Fruit fly (Drosophila melanogaster) whole organism, embryonic: Measurements from ENCODE around the gene OtopLc.

Experiments
- Adf1 ChIP-seq: fragments of 200-800 bp; sonication (Bioruptor generic); IDR thresholded peaks from 2 replicates; pipeline ENCODE4 v1.3.6; 2022; ENCODE audit warnings: missing biosample characterization, missing genetic modification characterization
- Antp ChIP-seq: fragments of 200-800 bp; sonication (Bioruptor generic); optimal IDR thresholded peaks from 3 replicates; lab custom pipeline; 2016; ENCODE audit warnings: missing biosample characterization, missing genetic modification characterization
- Atf-2 ChIP-seq: fragments of 200-800 bp; sonication (Bioruptor generic); optimal IDR thresholded peaks from 2 replicates; lab custom pipeline; 2016; ENCODE audit warnings: missing biosample characterization, missing genetic modification characterization
- Bdp1 ChIP-seq: fragments of 200-800 bp; sonication (Bioruptor generic); optimal IDR thresholded peaks from 3 replicates; lab custom pipeline; 2016; ENCODE audit warnings: missing biosample characterization, missing genetic modification characterization
- BtbVII ChIP-seq: fragments of 200-800 bp; sonication (Bioruptor generic); optimal IDR thresholded peaks from 3 replicates; lab custom pipeline; 2017; ENCODE audit warnings: missing biosample characterization, mild to moderate bottlenecking, missing genetic modification characterization
- CG10267 ChIP-seq: fragments of 200-800 bp; sonication (Bioruptor generic); optimal IDR thresholded peaks from 2 replicates; lab custom pipeline; 2018; ENCODE audit warnings: missing biosample characterization, mild to moderate bottlenecking, missing genetic modification characterization, moderate library complexity
- CG12236 ChIP-seq: fragments of 200-800 bp; sonication (Bioruptor generic); optimal IDR thresholded peaks from 2 replicates; lab custom pipeline; 2016; ENCODE audit warnings: missing biosample characterization, missing genetic modification characterization
- CG13287 ChIP-seq: fragments of 200-800 bp; sonication (Bioruptor generic); IDR thresholded peaks from 2 replicates; pipeline ENCODE4 v1.3.6; 2022; ENCODE audit warnings: missing biosample characterization, missing genetic modification characterization; ENCODE audit not compliant: partially characterized antibody
- CG13296 ChIP-seq: fragments of 200-800 bp; sonication (Bioruptor generic); optimal IDR thresholded peaks from 3 replicates; lab custom pipeline; 2018; ENCODE audit warnings: missing biosample characterization, mild to moderate bottlenecking, missing genetic modification characterization
- CG15269 ChIP-seq: fragments of 200-800 bp; sonication (Bioruptor generic); optimal IDR thresholded peaks from 2 replicates; lab custom pipeline; 2018; ENCODE audit warnings: missing biosample characterization, mild to moderate bottlenecking, missing genetic modification characterization, moderate library complexity
- CG15479 ChIP-seq: fragments of 200-800 bp; sonication (Bioruptor generic); optimal IDR thresholded peaks from 3 replicates; lab custom pipeline; 2019; ENCODE audit warnings: missing biosample characterization, mild to moderate bottlenecking, missing genetic modification characterization, moderate library complexity
- CG17912 ChIP-seq: fragments of 200-800 bp; sonication (Bioruptor generic); optimal IDR thresholded peaks from 2 replicates; lab custom pipeline; 2018; ENCODE audit warnings: missing biosample characterization, mild to moderate bottlenecking, missing genetic modification characterization
- CG18619 ChIP-seq: fragments of 200-800 bp; sonication (Bioruptor generic); optimal IDR thresholded peaks from 3 replicates; lab custom pipeline; 2017; ENCODE audit warnings: missing biosample characterization, mild to moderate bottlenecking, missing genetic modification characterization
- CG2120 ChIP-seq: fragments of 200-800 bp; sonication (Bioruptor generic); optimal IDR thresholded peaks from 3 replicates; lab custom pipeline; 2016; ENCODE audit warnings: missing biosample characterization, missing genetic modification characterization
- CG30020 ChIP-seq: fragments of 200-800 bp; optimal IDR thresholded peaks from 2 replicates; lab custom pipeline; 2019; ENCODE audit warnings: missing biosample characterization, mild to moderate bottlenecking, missing genetic modification characterization, moderate library complexity
- CG4328 ChIP-seq: fragments of 200-800 bp; sonication (Bioruptor generic); optimal IDR thresholded peaks from 3 replicates; lab custom pipeline; 2017; ENCODE audit warnings: missing biosample characterization, missing genetic modification reagents, missing genetic modification characterization
- CG4820 ChIP-seq: fragments of 200-800 bp; sonication (Bioruptor generic); optimal IDR thresholded peaks from 3 replicates; lab custom pipeline; 2016; ENCODE audit warnings: missing biosample characterization, missing genetic modification characterization
- CG6689 ChIP-seq: fragments of 200-800 bp; sonication (Bioruptor generic); IDR thresholded peaks from 2 replicates; pipeline ENCODE4 v1.3.6; 2022; ENCODE audit warnings: missing biosample characterization, missing genetic modification characterization
- CG8478 ChIP-seq: fragments of >200 bp; optimal IDR thresholded peaks from 2 replicates; lab custom pipeline; 2018
- CG9609 ChIP-seq: fragments of 200-800 bp; sonication (Bioruptor generic); optimal IDR thresholded peaks from 3 replicates; lab custom pipeline; 2016; ENCODE audit warnings: missing biosample characterization, missing genetic modification characterization
- CG9876 ChIP-seq: fragments of 200-800 bp; sonication (Bioruptor generic); optimal IDR thresholded peaks from 2 replicates; lab custom pipeline; 2016; ENCODE audit warnings: missing biosample characterization, missing genetic modification characterization
- CHES-1-like ChIP-seq: fragments of 200-800 bp; sonication (Bioruptor generic); optimal IDR thresholded peaks from 2 replicates; lab custom pipeline; 2016; ENCODE audit warnings: missing biosample characterization, missing genetic modification characterization
- Camta ChIP-seq: fragments of 200-800 bp; sonication (Bioruptor generic); optimal IDR thresholded peaks from 2 replicates; lab custom pipeline; 2016; ENCODE audit warnings: missing biosample characterization, missing genetic modification characterization
- D19B ChIP-seq: fragments of 200-800 bp; sonication (Bioruptor generic); optimal IDR thresholded peaks from 2 replicates; lab custom pipeline; 2017; ENCODE audit warnings: missing biosample characterization, mild to moderate bottlenecking, missing genetic modification characterization
- Ets65A ChIP-seq: fragments of 200-800 bp; sonication (Bioruptor generic); peaks from one replicate; lab custom pipeline; 2016; ENCODE audit warnings: missing biosample characterization, missing genetic modification characterization
- Hand ChIP-seq: fragments of 200-800 bp; sonication (Bioruptor generic); optimal IDR thresholded peaks from 2 replicates; lab custom pipeline; 2017; ENCODE audit warnings: mild to moderate bottlenecking, missing biosample characterization, missing genetic modification reagents, missing genetic modification characterization
- Hey ChIP-seq: fragments of 200-800 bp; sonication (Bioruptor generic); optimal IDR thresholded peaks from 3 replicates; lab custom pipeline; 2018; ENCODE audit warnings: missing biosample characterization, mild to moderate bottlenecking, missing genetic modification characterization
- Med ChIP-seq: fragments of 200-800 bp; sonication (Bioruptor generic); peaks from one replicate; lab custom pipeline; 2016; ENCODE audit warnings: missing biosample characterization, missing genetic modification characterization, mild to moderate bottlenecking, inconsistent platforms, moderate library complexity
- Nf-YC ChIP-seq: fragments of 200-800 bp; optimal IDR thresholded peaks from 3 replicates; lab custom pipeline; 2019; ENCODE audit warnings: missing biosample characterization, mild to moderate bottlenecking, missing genetic modification characterization, moderate library complexity
- Pdp1 ChIP-seq, 2 experiments: fragments of 200-800 bp; sonication (Bioruptor generic); optimal IDR thresholded peaks; 3 replicates each; lab custom pipeline; 2016; ENCODE audit warnings: missing biosample characterization in 2 of 2, missing genetic modification characterization in 2 of 2, mild to moderate bottlenecking in 1 of 2, moderate library complexity in 1 of 2
- YL-1 ChIP-seq: fragments of 200-800 bp; sonication (Bioruptor generic); optimal IDR thresholded peaks from 3 replicates; lab custom pipeline; 2017; ENCODE audit warnings: missing biosample characterization, mild to moderate bottlenecking, missing genetic modification characterization
- al ChIP-seq: fragments of 200-800 bp; sonication (Bioruptor generic); IDR thresholded peaks from 2 replicates; pipeline ENCODE4 v1.3.6; 2022; ENCODE audit warnings: missing biosample characterization, missing genetic modification characterization
- az2 ChIP-seq: fragments of 200-800 bp; sonication (Bioruptor generic); optimal IDR thresholded peaks from 3 replicates; lab custom pipeline; 2016; ENCODE audit warnings: missing biosample characterization, missing genetic modification characterization
- br ChIP-seq: fragments of >200 bp; optimal IDR thresholded peaks from 2 replicates; lab custom pipeline; 2017
- btn ChIP-seq: fragments of 200-800 bp; sonication (Bioruptor generic); optimal IDR thresholded peaks from 2 replicates; lab custom pipeline; 2016; ENCODE audit warnings: missing biosample characterization, missing genetic modification characterization
- chif ChIP-seq, 2 experiments: fragments of 200-800 bp; sonication (Bioruptor generic); optimal IDR thresholded peaks; 3 replicates each; lab custom pipeline; 2016; ENCODE audit warnings: missing biosample characterization in 2 of 2, missing genetic modification characterization in 2 of 2
- chn ChIP-seq: fragments of 200-800 bp; sonication (Bioruptor generic); optimal IDR thresholded peaks from 2 replicates; lab custom pipeline; 2016; ENCODE audit warnings: missing biosample characterization, missing genetic modification characterization
- dimm ChIP-seq: fragments of 200-800 bp; sonication (Bioruptor generic); IDR thresholded peaks from 2 replicates; pipeline ENCODE4 v1.3.6; 2022; ENCODE audit warnings: missing biosample characterization, missing genetic modification characterization
- dm ChIP-seq: fragments of 200-800 bp; sonication (Bioruptor generic); optimal IDR thresholded peaks from 3 replicates; lab custom pipeline; 2016; ENCODE audit warnings: missing biosample characterization, missing genetic modification characterization
- fru ChIP-seq: fragments of >200 bp; optimal IDR thresholded peaks from 2 replicates; lab custom pipeline; 2017
- ham ChIP-seq: fragments of 200-800 bp; sonication (Bioruptor generic); IDR thresholded peaks from 2 replicates; pipeline ENCODE4 v1.3.6; 2022; ENCODE audit warnings: missing biosample characterization, missing genetic modification characterization
- inv ChIP-seq: fragments of 200-800 bp; sonication (Bioruptor generic); IDR thresholded peaks from 2 replicates; pipeline ENCODE4 v1.3.6; 2022; ENCODE audit warnings: missing biosample characterization, missing genetic modification characterization; ENCODE audit not compliant: partially characterized antibody
- kay ChIP-seq: fragments of 200-800 bp; sonication (Bioruptor generic); optimal IDR thresholded peaks from 2 replicates; lab custom pipeline; 2016; ENCODE audit warnings: missing biosample characterization, missing genetic modification characterization
- mirr ChIP-seq: fragments of 200-800 bp; sonication (Bioruptor generic); optimal IDR thresholded peaks from 3 replicates; lab custom pipeline; 2018; ENCODE audit warnings: missing biosample characterization, mild to moderate bottlenecking, missing genetic modification characterization
- scrt ChIP-seq: fragments of 200-800 bp; sonication (Bioruptor generic); optimal IDR thresholded peaks from 2 replicates; lab custom pipeline; 2018; ENCODE audit warnings: missing biosample characterization, mild to moderate bottlenecking, missing genetic modification characterization, moderate library complexity
- sima ChIP-seq: fragments of 200-800 bp; sonication (Bioruptor generic); optimal IDR thresholded peaks from 2 replicates; lab custom pipeline; 2016; ENCODE audit warnings: missing biosample characterization, missing genetic modification characterization
- sisA ChIP-seq: fragments of 200-800 bp; sonication (Bioruptor generic); IDR thresholded peaks from 2 replicates; pipeline ENCODE4 v1.3.6; 2022; ENCODE audit warnings: missing biosample characterization, missing genetic modification characterization
- slp2 ChIP-seq: fragments of 200-800 bp; sonication (Bioruptor generic); optimal IDR thresholded peaks from 2 replicates; lab custom pipeline; 2016; ENCODE audit warnings: missing biosample characterization, missing genetic modification characterization
- sqz ChIP-seq: fragments of 200-800 bp; sonication (Bioruptor generic); optimal IDR thresholded peaks from 3 replicates; lab custom pipeline; 2018; ENCODE audit warnings: missing biosample characterization, mild to moderate bottlenecking, missing genetic modification characterization
- stwl ChIP-seq: fragments of 200-800 bp; sonication (Bioruptor generic); optimal IDR thresholded peaks from 3 replicates; lab custom pipeline; 2018; ENCODE audit warnings: missing biosample characterization, mild to moderate bottlenecking, missing genetic modification characterization, moderate library complexity
- tna ChIP-seq: fragments of 200-800 bp; sonication (Bioruptor generic); IDR thresholded peaks from 2 replicates; pipeline ENCODE4 v1.3.6; 2022; ENCODE audit warnings: missing biosample characterization, missing genetic modification characterization; ENCODE audit not compliant: partially characterized antibody
- toy ChIP-seq: fragments of 200-800 bp; sonication (Bioruptor generic); IDR thresholded peaks from 2 replicates; pipeline ENCODE4 v1.3.6; 2022; ENCODE audit warnings: missing biosample characterization, missing genetic modification characterization
- vfl ChIP-seq: fragments of 200-800 bp; sonication (Bioruptor generic); optimal IDR thresholded peaks from 2 replicates; lab custom pipeline; 2016; ENCODE audit warnings: missing biosample characterization, missing genetic modification characterization
- zen ChIP-seq: fragments of 200-800 bp; sonication (Bioruptor generic); optimal IDR thresholded peaks from 3 replicates; lab custom pipeline; 2018; ENCODE audit warnings: missing biosample characterization, mild to moderate bottlenecking, missing genetic modification characterization, moderate library complexity

Gene OtopLc

DNA sequence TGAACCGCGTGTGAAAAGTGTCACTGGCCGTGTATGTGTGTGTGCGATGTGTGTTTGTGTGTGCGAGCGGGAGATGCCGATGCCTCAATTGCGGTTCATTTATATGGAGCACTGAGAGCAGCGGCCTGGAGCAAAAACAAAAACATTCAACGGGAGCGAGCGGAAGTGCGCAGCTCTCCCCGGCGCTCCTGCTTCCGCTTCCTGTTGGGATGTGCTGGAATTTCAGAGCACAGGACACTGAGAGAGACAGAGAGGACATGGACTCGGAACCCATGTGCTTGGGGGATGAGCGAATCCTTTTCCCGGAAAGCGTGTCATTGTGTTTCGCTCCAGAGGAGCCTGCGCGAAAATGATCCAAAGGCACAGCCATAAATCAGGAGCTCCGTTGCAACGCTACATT, 1.6 kb upstream of the OtopLc start (continued):
- peak; percentile 52 for TF ChIP-seq scrt
- TF ChIP-seq Camta (GFP tag; lab: Kevin White, UChicago) = no peak
- peak; percentile 32 for TF ChIP-seq CG15269
- peak; percentile 29 for TF ChIP-seq YL-1 (GFP tag; lab: Kevin White, UChicago)
- no peak for TF ChIP-seq CG9876 (GFP tag; lab: Kevin White, UChicago)
- TF ChIP-seq fru (lab: Kevin White, UChicago) = no peak
- no peak for TF ChIP-seq Pdp1 (GFP tag; optimal IDR thresholded peaks at IDR 0.05; lab: Kevin White, UChicago)
- TF ChIP-seq dm (GFP tag; lab: Kevin White, UChicago) = no peak
- no peak for TF ChIP-seq CG13287 (GFP tag; lab: Robert Waterston, UW)
- no peak for TF ChIP-seq CG12236 (GFP tag; lab: Kevin White, UChicago)
- TF ChIP-seq Adf1 = no peak
- TF ChIP-seq Ets65A (GFP tag; lab: Kevin White, UChicago) = peak; percentile 70
- no peak for TF ChIP-seq br (lab: Kevin White, UChicago)
- no peak for TF ChIP-seq az2
- no peak for TF ChIP-seq sisA (GFP tag; lab: Robert Waterston, UW)
- no peak for TF ChIP-seq btn (GFP tag; lab: Kevin White, UChicago)
- peak; percentile 62 for TF ChIP-seq CG4328
- TF ChIP-seq CG6689 (GFP tag; lab: Robert Waterston, UW) = no peak
- no peak for TF ChIP-seq CG2120 (GFP tag; lab: Kevin White, UChicago)
- peak; percentile 67 for TF ChIP-seq BtbVII
- no peak for TF ChIP-seq kay (GFP tag; lab: Kevin White, UChicago)
- TF ChIP-seq stwl (tag; lab: Kevin White, UChicago) = no peak
- TF ChIP-seq CG4820 (GFP tag; lab: Kevin White, UChicago) = no peak
- no peak for TF ChIP-seq inv
- TF ChIP-seq CG13296 = peak; percentile 74
- TF ChIP-seq CG10267 (tag; lab: Kevin White, UChicago) = no peak
- no peak for TF ChIP-seq zen (tag; lab: Kevin White, UChicago)
- no peak for TF ChIP-seq CG8478
- no peak for TF ChIP-seq D19B (GFP tag; lab: Kevin White, UChicago)
- no peak for TF ChIP-seq CG30020 (tag; lab: Kevin White, UChicago)
- no peak for TF ChIP-seq CG18619 (GFP tag; lab: Kevin White, UChicago)
- TF ChIP-seq slp2 (GFP tag; lab: Kevin White, UChicago) = no peak
- peak; percentile 70 for TF ChIP-seq Hand (GFP tag; lab: Kevin White, UChicago)
- no peak for TF ChIP-seq toy (GFP tag; lab: Robert Waterston, UW)
- no peak for TF ChIP-seq Hey (tag; lab: Kevin White, UChicago)
- TF ChIP-seq sqz = no peak
- peak; percentile 56 for TF ChIP-seq Med (GFP tag; lab: Kevin White, UChicago)
- TF ChIP-seq chif (GFP tag; optimal IDR thresholded peaks at IDR 0.05; lab: Kevin White, UChicago) = no peak
- peak; percentile 72 for TF ChIP-seq mirr (GFP tag; lab: Kevin White, UChicago)
- TF ChIP-seq sima (GFP tag; lab: Kevin White, UChicago) = no peak
- TF ChIP-seq chn (GFP tag; lab: Kevin White, UChicago) = no peak
- TF ChIP-seq CG15479 (GFP tag; lab: Kevin White, UChicago) = no peak
- TF ChIP-seq Bdp1 (GFP tag; lab: Kevin White, UChicago) = no peak
- TF ChIP-seq Antp (GFP tag; lab: Kevin White, UChicago) = no peak
- TF ChIP-seq tna (GFP tag; lab: Robert Waterston, UW) = no peak
- TF ChIP-seq al (GFP tag; lab: Robert Waterston, UW) = no peak
- no peak for TF ChIP-seq vfl (GFP tag; lab: Kevin White, UChicago)
- TF ChIP-seq CHES-1-like (GFP tag; lab: Kevin White, UChicago) = no peak
- TF ChIP-seq ham (GFP tag; lab: Robert Waterston, UW) = no peak
- no peak for TF ChIP-seq CG9609 (GFP tag; lab: Kevin White, UChicago)
- TF ChIP-seq Nf-YC (tag; lab: Kevin White, UChicago) = peak; percentile 20
- no peak for TF ChIP-seq CG17912 (GFP tag; lab: Kevin White, UChicago)
- no peak for TF ChIP-seq Atf-2 (GFP tag; lab: Kevin White, UChicago)
- TF ChIP-seq dimm (GFP tag; lab: Robert Waterston, UW) = no peak
